Fruit fly (Drosophila melanogaster) whole organism, embryonic: ENCODE data around the gene CG43896.
A peak's percentile ranks its signal among the peaks of the same experiment; 100 is the strongest.

Experiments
- Bgb ChIP-seq: fragments of 200-800 bp; sonication (Bioruptor generic); IDR thresholded peaks from 2 replicates; pipeline ENCODE4 v1.3.6; 2022; ENCODE audit warnings: missing biosample characterization, missing genetic modification characterization; ENCODE audit not compliant: partially characterized antibody
- Blimp-1 ChIP-seq: fragments of 200-800 bp; sonication (Bioruptor generic); optimal IDR thresholded peaks from 3 replicates; lab custom pipeline; 2018; ENCODE audit warnings: missing biosample characterization, missing genetic modification characterization, mild to moderate bottlenecking, moderate library complexity, missing genetic modification reagents
- BtbVII ChIP-seq: fragments of 200-800 bp; sonication (Bioruptor generic); optimal IDR thresholded peaks from 3 replicates; lab custom pipeline; 2017; ENCODE audit warnings: missing biosample characterization, mild to moderate bottlenecking, missing genetic modification characterization
- CG11247 ChIP-seq: fragments of 200-800 bp; sonication (Bioruptor generic); IDR thresholded peaks from 2 replicates; pipeline ENCODE4 v1.3.6; 2022; ENCODE audit warnings: missing biosample characterization, missing genetic modification characterization
- CG13287 ChIP-seq: fragments of 200-800 bp; sonication (Bioruptor generic); IDR thresholded peaks from 2 replicates; pipeline ENCODE4 v1.3.6; 2022; ENCODE audit warnings: missing biosample characterization, missing genetic modification characterization; ENCODE audit not compliant: partially characterized antibody
- CG1603 ChIP-seq: fragments of 200-800 bp; sonication (Bioruptor generic); optimal IDR thresholded peaks from 2 replicates; lab custom pipeline; 2019; ENCODE audit warnings: missing biosample characterization, mild to moderate bottlenecking, missing genetic modification characterization, moderate library complexity
- CG16813 ChIP-seq: fragments of 200-800 bp; sonication (Bioruptor generic); IDR thresholded peaks from 3 replicates; pipeline ENCODE4 v1.3.6; 2022; ENCODE audit warnings: missing biosample characterization, missing genetic modification characterization; ENCODE audit not compliant: partially characterized antibody
- CG2889 ChIP-seq: fragments of 200-800 bp; sonication (Bioruptor generic); IDR thresholded peaks from 3 replicates; pipeline ENCODE4 v1.3.6; 2022; ENCODE audit warnings: missing biosample characterization, missing genetic modification characterization
- CG32767 ChIP-seq: fragments of 200-800 bp; sonication (Bioruptor generic); IDR thresholded peaks from 2 replicates; pipeline ENCODE4 v1.3.6; 2022; ENCODE audit warnings: missing biosample characterization, missing genetic modification characterization
- CG32772 ChIP-seq: fragments of 200-800 bp; sonication (Bioruptor generic); IDR thresholded peaks from 2 replicates; pipeline ENCODE4 v1.3.6; 2022; ENCODE audit warnings: missing biosample characterization, missing genetic modification characterization
- CG4617 ChIP-seq: fragments of 200-800 bp; sonication (Bioruptor generic); optimal IDR thresholded peaks from 3 replicates; lab custom pipeline; 2016; ENCODE audit warnings: missing biosample characterization, missing genetic modification characterization, borderline replicate concordance
- CG5180 ChIP-seq: fragments of 200-800 bp; sonication (Bioruptor generic); optimal IDR thresholded peaks from 3 replicates; lab custom pipeline; 2017; ENCODE audit warnings: missing biosample characterization, missing genetic modification characterization, mild to moderate bottlenecking, moderate library complexity, missing genetic modification reagents
- CG7987 ChIP-seq: fragments of 200-800 bp; sonication (Bioruptor generic); optimal IDR thresholded peaks from 2 replicates; lab custom pipeline; 2018; ENCODE audit warnings: missing biosample characterization, mild to moderate bottlenecking, missing genetic modification characterization, moderate library complexity
- CG8281 ChIP-seq: fragments of 200-800 bp; sonication (Bioruptor generic); optimal IDR thresholded peaks from 2 replicates; lab custom pipeline; 2018; ENCODE audit warnings: missing biosample characterization, mild to moderate bottlenecking, missing genetic modification characterization, moderate library complexity
- CG8765 ChIP-seq: fragments of 200-800 bp; sonication (Bioruptor generic); IDR thresholded peaks from 2 replicates; pipeline ENCODE4 v1.3.6; 2022; ENCODE audit warnings: missing biosample characterization, missing genetic modification characterization
- CG9437 ChIP-seq: fragments of 200-800 bp; sonication (Bioruptor generic); optimal IDR thresholded peaks from 2 replicates; lab custom pipeline; 2018; ENCODE audit warnings: missing biosample characterization, mild to moderate bottlenecking, missing genetic modification characterization
- CHES-1-like ChIP-seq: fragments of 200-800 bp; sonication (Bioruptor generic); optimal IDR thresholded peaks from 2 replicates; lab custom pipeline; 2016; ENCODE audit warnings: missing biosample characterization, missing genetic modification characterization
- CTCF ChIP-seq: fragments of 200-800 bp; sonication (Bioruptor generic); optimal IDR thresholded peaks from 2 replicates; lab custom pipeline; 2017; ENCODE audit warnings: missing biosample characterization, mild to moderate bottlenecking, missing genetic modification characterization, moderate library complexity
- Dll ChIP-seq: fragments of 200-800 bp; sonication (Bioruptor generic); IDR thresholded peaks from 4 replicates; pipeline ENCODE4 v1.3.6; 2022; ENCODE audit warnings: missing biosample characterization, missing genetic modification characterization; ENCODE audit not compliant: partially characterized antibody
- Ets65A ChIP-seq: fragments of 200-800 bp; sonication (Bioruptor generic); peaks from one replicate; lab custom pipeline; 2016; ENCODE audit warnings: missing biosample characterization, missing genetic modification characterization
- Gug ChIP-seq: fragments of 200-800 bp; sonication (Bioruptor generic); IDR thresholded peaks from 4 replicates; pipeline ENCODE4 v1.3.6; 2022; ENCODE audit warnings: missing biosample characterization, missing genetic modification characterization
- HLH3B ChIP-seq: fragments of 200-800 bp; sonication (Bioruptor generic); IDR thresholded peaks from 2 replicates; pipeline ENCODE4 v1.3.6; 2022; ENCODE audit warnings: missing biosample characterization, missing genetic modification characterization
- Hmr ChIP-seq: fragments of 200-800 bp; sonication (Bioruptor generic); optimal IDR thresholded peaks from 3 replicates; lab custom pipeline; 2017; ENCODE audit warnings: mild to moderate bottlenecking, missing biosample characterization, missing genetic modification reagents, missing genetic modification characterization
- MBD-R2 ChIP-seq: fragments of 200-800 bp; sonication (Bioruptor generic); IDR thresholded peaks from 2 replicates; pipeline ENCODE4 v1.3.6; 2022; ENCODE audit warnings: missing biosample characterization, missing genetic modification characterization
- MTF-1 ChIP-seq: fragments of 200-800 bp; sonication (Bioruptor generic); optimal IDR thresholded peaks from 2 replicates; lab custom pipeline; 2018; ENCODE audit warnings: missing biosample characterization, mild to moderate bottlenecking, missing genetic modification characterization, borderline replicate concordance
- Ravus ChIP-seq: fragments of 200-800 bp; sonication (Bioruptor generic); IDR thresholded peaks from 2 replicates; pipeline ENCODE4 v1.3.6; 2022; ENCODE audit warnings: missing biosample characterization, missing genetic modification characterization
- Sin3A ChIP-seq: fragments of >200 bp; optimal IDR thresholded peaks from 2 replicates; lab custom pipeline; 2018
- Trl ChIP-seq, 3 experiments: fragments of >200 bp in 2 of 3; fragments of 200-800 bp in 1 of 3; sonication (Bioruptor generic) in 1 of 3; optimal IDR thresholded peaks; 2 replicates in 1 of 3; 3 replicates in 2 of 3; lab custom pipeline; 2016 to 2017; ENCODE audit warnings: missing biosample characterization in 1 of 3, missing genetic modification characterization in 1 of 3
- ab ChIP-seq: fragments of 200-800 bp; sonication (Bioruptor generic); optimal IDR thresholded peaks from 2 replicates; lab custom pipeline; 2016; ENCODE audit warnings: missing biosample characterization, missing genetic modification characterization
- abd-A ChIP-seq: fragments of 200-800 bp; sonication (Bioruptor generic); optimal IDR thresholded peaks from 3 replicates; lab custom pipeline; 2019; ENCODE audit warnings: missing biosample characterization, mild to moderate bottlenecking, missing genetic modification characterization, moderate library complexity
- amos ChIP-seq: fragments of 200-800 bp; sonication (Bioruptor generic); IDR thresholded peaks from 2 replicates; pipeline ENCODE4 v1.3.6; 2022; ENCODE audit warnings: missing biosample characterization, missing genetic modification characterization; ENCODE audit not compliant: partially characterized antibody
- croc ChIP-seq: fragments of 200-800 bp; sonication (Bioruptor generic); conservative IDR thresholded peaks from 3 replicates; pipeline ENCODE4 v1.3.6; 2022; ENCODE audit warnings: missing biosample characterization, missing genetic modification characterization
- dmrt11E ChIP-seq: fragments of 200-800 bp; sonication (Bioruptor generic); optimal IDR thresholded peaks from 3 replicates; lab custom pipeline; 2018; ENCODE audit warnings: missing biosample characterization, mild to moderate bottlenecking, missing genetic modification characterization, moderate library complexity
- dmrt99B ChIP-seq: fragments of 200-800 bp; sonication (Bioruptor generic); optimal IDR thresholded peaks from 2 replicates; lab custom pipeline; 2018; ENCODE audit warnings: missing biosample characterization, mild to moderate bottlenecking, missing genetic modification characterization, moderate library complexity
- ewg ChIP-seq: fragments of 200-800 bp; sonication (Bioruptor generic); optimal IDR thresholded peaks from 3 replicates; lab custom pipeline; 2017; ENCODE audit warnings: mild to moderate bottlenecking, missing biosample characterization, missing genetic modification reagents, missing genetic modification characterization
- gro ChIP-seq: fragments of 200-800 bp; sonication (Bioruptor generic); optimal IDR thresholded peaks from 2 replicates; lab custom pipeline; 2016; ENCODE audit warnings: missing biosample characterization, missing genetic modification characterization
- insv ChIP-seq, 2 experiments: fragments of 200-800 bp; sonication (Bioruptor generic); optimal IDR thresholded peaks; 3 replicates each; lab custom pipeline; 2016 to 2018; ENCODE audit warnings: missing biosample characterization in 2 of 2, missing genetic modification characterization in 2 of 2
- kah ChIP-seq: fragments of 200-800 bp; sonication (Bioruptor generic); optimal IDR thresholded peaks from 2 replicates; lab custom pipeline; 2018; ENCODE audit warnings: missing biosample characterization, mild to moderate bottlenecking, missing genetic modification characterization
- lab ChIP-seq: fragments of 200-800 bp; sonication (Bioruptor generic); optimal IDR thresholded peaks from 3 replicates; lab custom pipeline; 2017; ENCODE audit warnings: missing biosample characterization, missing genetic modification characterization, mild to moderate bottlenecking, moderate library complexity, missing genetic modification reagents
- shn ChIP-seq: fragments of 200-800 bp; sonication (Bioruptor generic); optimal IDR thresholded peaks from 3 replicates; lab custom pipeline; 2016; ENCODE audit warnings: missing biosample characterization, missing genetic modification characterization
- slbo ChIP-seq: fragments of 200-800 bp; sonication (Bioruptor generic); IDR thresholded peaks from 2 replicates; pipeline ENCODE4 v1.3.6; 2022; ENCODE audit warnings: missing biosample characterization, missing genetic modification characterization
- so ChIP-seq: fragments of 200-800 bp; sonication (Bioruptor generic); IDR thresholded peaks from 3 replicates; pipeline ENCODE4 v1.3.6; 2022; ENCODE audit warnings: missing biosample characterization, missing genetic modification characterization
- stwl ChIP-seq: fragments of 200-800 bp; sonication (Bioruptor generic); optimal IDR thresholded peaks from 3 replicates; lab custom pipeline; 2018; ENCODE audit warnings: missing biosample characterization, mild to moderate bottlenecking, missing genetic modification characterization, moderate library complexity
- yki ChIP-seq: fragments of >200 bp; optimal IDR thresholded peaks from 3 replicates; lab custom pipeline; 2018
- zen ChIP-seq: fragments of 200-800 bp; sonication (Bioruptor generic); optimal IDR thresholded peaks from 3 replicates; lab custom pipeline; 2018; ENCODE audit warnings: missing biosample characterization, mild to moderate bottlenecking, missing genetic modification characterization, moderate library complexity
- zfh1 ChIP-seq: fragments of 200-800 bp; sonication (Bioruptor generic); IDR thresholded peaks from 3 replicates; pipeline ENCODE4 v1.3.6; 2022; ENCODE audit warnings: missing biosample characterization, missing genetic modification characterization

Gene CG43896

DNA sequence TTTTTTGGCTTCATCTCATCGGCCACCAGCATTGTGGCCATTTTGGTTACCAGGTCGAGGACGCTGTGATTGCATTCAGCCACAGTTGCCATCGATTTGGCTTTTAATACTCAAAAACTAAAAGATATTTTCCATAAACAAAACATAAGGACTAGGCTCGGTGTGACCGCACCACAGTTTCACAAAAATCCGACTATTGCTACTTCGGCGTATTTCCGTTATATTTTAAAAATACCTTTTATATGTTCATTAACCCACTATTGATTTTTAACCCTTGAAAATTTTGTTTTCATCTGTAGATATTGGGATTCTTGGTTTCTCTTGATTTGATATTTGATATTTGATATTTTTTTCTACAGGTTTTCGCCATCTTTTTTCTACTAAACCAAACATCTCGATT, 22.0 kb downstream of the CG43896 start, which contains the start of gene Grip163 (continued):
- no peak for TF ChIP-seq CG8765 (GFP tag; lab: Robert Waterston, UW)
- no peak for TF ChIP-seq yki (lab: Kevin White, UChicago)
- peak; percentile 52 for TF ChIP-seq stwl (tag; lab: Kevin White, UChicago)
- TF ChIP-seq CG5180, result no peak
- TF ChIP-seq insv (GFP tag; optimal IDR thresholded peaks at IDR 0.05; lab: Kevin White, UChicago), result peak in 1 of 2 experiments; percentile 77
- TF ChIP-seq Blimp-1 (GFP tag; lab: Kevin White, UChicago), result no peak
- no peak for TF ChIP-seq dmrt99B (tag; lab: Kevin White, UChicago)
- TF ChIP-seq CG13287, result peak; percentile 10; the same call in 1 of the 2 replicates
- peak; percentile 4 for TF ChIP-seq CG4617 (GFP tag; lab: Kevin White, UChicago)
- TF ChIP-seq Gug (GFP tag; lab: Robert Waterston, UW), result no peak
- TF ChIP-seq MBD-R2 (GFP tag; lab: Robert Waterston, UW), result peak; percentile 51; the same call in 1 of the 2 replicates
- TF ChIP-seq CHES-1-like (GFP tag; lab: Kevin White, UChicago), result no peak
- no peak for TF ChIP-seq CG11247 (GFP tag; lab: Robert Waterston, UW)

DNA sequence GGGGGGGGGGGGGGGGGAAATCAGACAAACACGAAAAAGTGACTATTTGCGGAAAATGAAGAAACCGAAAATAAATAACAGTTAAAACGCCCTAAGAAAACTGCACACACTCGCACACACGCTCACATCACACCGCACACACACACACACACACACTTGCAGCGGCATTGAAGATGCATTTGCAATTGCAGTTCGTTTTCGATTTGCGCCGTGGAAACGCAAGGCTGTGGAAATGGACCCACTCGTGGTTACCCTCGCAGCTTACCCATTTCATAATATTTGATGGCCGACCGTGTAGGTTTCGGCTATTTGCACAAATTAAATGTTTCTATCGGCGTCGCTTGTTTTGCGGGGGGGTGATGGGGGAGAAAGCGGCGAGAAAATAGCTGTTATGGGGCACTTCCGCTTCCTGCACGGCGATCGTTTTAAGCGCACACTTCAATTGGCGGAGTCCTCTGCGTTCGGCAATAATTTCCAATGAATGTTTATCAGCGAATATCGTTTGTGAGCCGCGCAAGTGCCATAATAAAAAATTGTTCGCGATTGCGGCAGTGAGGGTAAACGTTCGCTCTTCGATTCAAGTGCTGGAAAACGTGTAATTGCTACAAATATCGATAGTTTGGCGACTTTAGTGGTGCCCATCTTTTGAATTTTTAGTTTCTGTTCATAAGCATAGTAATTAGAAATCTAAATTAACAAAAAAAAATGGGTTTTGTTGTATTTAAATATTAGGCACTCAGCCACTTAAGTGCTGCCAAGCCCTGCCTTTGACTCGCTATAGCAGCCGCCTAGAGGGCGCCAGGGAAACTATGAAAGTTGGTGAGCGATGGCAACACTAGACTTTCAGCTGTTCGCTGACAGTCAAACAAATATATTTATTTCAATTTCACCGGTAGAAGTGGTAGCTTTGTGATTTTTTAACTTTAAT, 26.7 kb downstream of the CG43896 start, which contains the start of the genes Pop2 and CG6928:
Gene Pop2, minus strand, starts transcription at position 595 of the 928 bp plus-strand sequence.
Gene CG6928, plus strand, starts transcription at position 835 of the 928 bp plus-strand sequence.
- no peak; the same call in 1 of the 2 replicates for TF ChIP-seq CG32767 (GFP tag; lab: Robert Waterston, UW)
- peak; percentile 43; the same call in 1 of the 3 replicates for TF ChIP-seq CG2889
- TF ChIP-seq MTF-1 (GFP tag; lab: Kevin White, UChicago), result no peak
- TF ChIP-seq HLH3B (GFP tag; lab: Robert Waterston, UW), result peak; percentile 79
- TF ChIP-seq Dll, result peak; percentile 95
- no peak for TF ChIP-seq CG8281 (tag; lab: Kevin White, UChicago)
- TF ChIP-seq CG11247 (GFP tag; lab: Robert Waterston, UW), result peak; percentile 65; the same call in 1 of the 2 replicates
- TF ChIP-seq abd-A (tag; lab: Kevin White, UChicago), result no peak
- TF ChIP-seq gro (GFP tag; lab: Kevin White, UChicago), result peak; percentile 71
- TF ChIP-seq Ets65A, result peak; percentile 99
- TF ChIP-seq CG16813, result peak; percentile 88
- peak; percentile 57 for TF ChIP-seq ab (GFP tag; lab: Kevin White, UChicago)
- peak; percentile 83 for TF ChIP-seq Bgb
- peak; percentile 72 for TF ChIP-seq CG32772 (GFP tag; lab: Robert Waterston, UW)
- TF ChIP-seq zfh1 (GFP tag; lab: Robert Waterston, UW), result peak; percentile 73; the same call in 2 of the 3 replicates
- peak; percentile 48 for TF ChIP-seq Ravus (GFP tag; lab: Robert Waterston, UW)
- peak; percentile 87 for TF ChIP-seq ewg
- TF ChIP-seq yki (lab: Kevin White, UChicago), result no peak
- peak; percentile 83 for TF ChIP-seq amos (GFP tag; lab: Robert Waterston, UW)
- peak; percentile 35 for TF ChIP-seq CG1603 (tag; lab: Kevin White, UChicago)
- peak; percentile 71 for TF ChIP-seq zen (tag; lab: Kevin White, UChicago)
- peak; percentile 79 for TF ChIP-seq lab (GFP tag; lab: Kevin White, UChicago)
- TF ChIP-seq Trl (optimal IDR thresholded peaks at IDR 0.05; lab: Kevin White, UChicago), result peak in 1 of 2 experiments; percentile 3
- peak; percentile 87 for TF ChIP-seq Trl (GFP tag; optimal IDR thresholded peaks at IDR 0.05; lab: Kevin White, UChicago)
- TF ChIP-seq CG9437 (GFP tag; lab: Kevin White, UChicago), result peak; percentile 57
- TF ChIP-seq shn (GFP tag; lab: Kevin White, UChicago), result peak; percentile 84
- peak; percentile 79 for TF ChIP-seq Hmr (GFP tag; lab: Kevin White, UChicago)
- TF ChIP-seq CG7987 (GFP tag; lab: Kevin White, UChicago), result no peak
- peak; percentile 99 for TF ChIP-seq Sin3A (lab: Kevin White, UChicago)
- TF ChIP-seq BtbVII, result no peak
- peak; percentile 97 for TF ChIP-seq CTCF (GFP tag; lab: Kevin White, UChicago)
- TF ChIP-seq dmrt11E (tag; lab: Kevin White, UChicago), result peak; percentile 45
- TF ChIP-seq slbo (GFP tag; lab: Robert Waterston, UW), result peak; percentile 88
- no peak; the same call in 1 of the 3 replicates for TF ChIP-seq so
- peak; percentile 49; the same call in 2 of the 3 replicates for TF ChIP-seq croc (GFP tag; lab: Robert Waterston, UW)
- no peak for TF ChIP-seq kah (GFP tag; lab: Kevin White, UChicago)
